Worm (Caenorhabditis elegans): ENCODE data around the gene F56H9.8.
A peak's percentile ranks its signal among the peaks of the same experiment; 100 is the strongest.

F56H9.8 gene

ce11 chrV:12596795-12597194 is 47.8 kb upstream of the F56H9.8 start (continued):
- TF ChIP-seq ceh-34 (tag; optimal IDR thresholded peaks at IDR 0.05) = peak; percentile 78
- no peak for TF ChIP-seq fkh-10 (GFP tag; optimal IDR thresholded peaks at IDR 0.05)
- TF ChIP-seq ceh-31 (tag; optimal IDR thresholded peaks at IDR 0.05) = peak; percentile 54
- TF ChIP-seq ceh-19 (GFP tag; optimal IDR thresholded peaks at IDR 0.05) = peak; percentile 54
- TF ChIP-seq zip-5 (tag; optimal IDR thresholded peaks at IDR 0.05) = peak; percentile 48
- TF ChIP-seq C38D4.7 (GFP tag; optimal IDR thresholded peaks at IDR 0.05) = peak; percentile 35
- TF ChIP-seq ceh-48 (tag; optimal IDR thresholded peaks at IDR 0.05) = peak; percentile 66
- TF ChIP-seq ets-4 (tag; optimal IDR thresholded peaks at IDR 0.05) = no peak
- peak; percentile 37 for TF ChIP-seq odd-2 (tag; optimal IDR thresholded peaks at IDR 0.05)
- TF ChIP-seq T23F11.4 (GFP tag; optimal IDR thresholded peaks at IDR 0.05) = no peak
- peak; percentile 38 for TF ChIP-seq tbx-7 (tag; optimal IDR thresholded peaks at IDR 0.05)
- TF ChIP-seq ceh-6 (GFP tag; optimal IDR thresholded peaks at IDR 0.05) = peak; percentile 63
- no peak for TF ChIP-seq K09A11.1 (tag; optimal IDR thresholded peaks at IDR 0.05; ENCODE audit: insufficient read depth)
- TF ChIP-seq eyg-1 (tag; optimal IDR thresholded peaks at IDR 0.05) = peak; percentile 60
- no peak for TF ChIP-seq pax-1 (tag; optimal IDR thresholded peaks at IDR 0.05)
- no peak for TF ChIP-seq mec-3 (tag; optimal IDR thresholded peaks at IDR 0.05; ENCODE audit: borderline replicate concordance)
- peak; percentile 64 for TF ChIP-seq sox-4 (tag; optimal IDR thresholded peaks at IDR 0.05)
- peak; percentile 56 for TF ChIP-seq ceh-18 (tag; optimal IDR thresholded peaks at IDR 0.05)
- TF ChIP-seq ahr-1 (tag; optimal IDR thresholded peaks at IDR 0.05) = no peak
- no peak for TF ChIP-seq ceh-45 (GFP tag; IDR thresholded peaks at IDR 0.05)
- TF ChIP-seq pha-4 (tag; optimal IDR thresholded peaks at IDR 0.05) = no peak
- peak; percentile 49 for TF ChIP-seq nfya-1 (tag; optimal IDR thresholded peaks at IDR 0.05)
- peak; percentile 66 for TF ChIP-seq che-1 (tag; optimal IDR thresholded peaks at IDR 0.05)
- TF ChIP-seq sox-2 (GFP tag; IDR thresholded peaks at IDR 0.05) = no peak
- no peak for TF ChIP-seq dmd-4 (tag; optimal IDR thresholded peaks at IDR 0.05; ENCODE audit: borderline replicate concordance)

DNA sequence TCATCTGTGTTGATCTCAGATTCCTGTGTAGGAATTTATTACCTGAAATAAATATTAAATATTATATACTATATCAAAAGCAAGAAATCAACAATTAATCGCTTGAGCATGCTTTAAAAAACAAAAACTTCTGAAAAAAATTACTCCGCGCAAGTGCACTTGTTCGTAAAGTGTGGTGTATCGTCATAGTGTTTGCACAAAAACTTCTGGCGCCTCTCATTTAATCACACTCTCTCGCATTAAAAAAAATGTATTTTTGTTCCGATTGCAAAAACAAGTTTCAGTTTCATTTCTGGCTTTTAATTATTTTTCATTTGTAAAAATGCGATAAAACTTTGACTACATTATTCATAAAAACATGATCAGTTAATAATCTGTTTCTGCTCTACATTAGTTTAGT is 45.5 kb upstream of the F56H9.8 start, which contains the start of the genes C14C10.10 and ril-2:
Gene C14C10.10, minus strand, starts transcription at position 19 of the 400 bp plus-strand sequence.
Gene ril-2, minus strand, starts transcription at position 48 of the 400 bp plus-strand sequence.
- TF ChIP-seq F13H6.1 (tag; optimal IDR thresholded peaks at IDR 0.05) (no peak), ceh-9 (tag; optimal IDR thresholded peaks at IDR 0.05) (no peak), nhr-232 (tag; optimal IDR thresholded peaks at IDR 0.05) (no peak), unc-3 (GFP tag; conservative IDR thresholded peaks at IDR 0.05) (no peak), unc-3 (tag; optimal IDR thresholded peaks at IDR 0.05) (no peak), npax-4 (tag; optimal IDR thresholded peaks at IDR 0.05) (no peak), dmd-4 (tag; optimal IDR thresholded peaks at IDR 0.05; ENCODE audit: borderline replicate concordance) (no peak), K02D7.2 (tag; optimal IDR thresholded peaks at IDR 0.05) (no peak), nfya-1 (tag; optimal IDR thresholded peaks at IDR 0.05) (no peak), ceh-34 (tag; optimal IDR thresholded peaks at IDR 0.05) (no peak), rnt-1 (tag; optimal IDR thresholded peaks at IDR 0.05) (no peak), zip-5 (tag; optimal IDR thresholded peaks at IDR 0.05) (no peak), eyg-1 (tag; optimal IDR thresholded peaks at IDR 0.05) (no peak), fkh-6 (tag; optimal IDR thresholded peaks at IDR 0.05) (no peak), unc-86 (tag; optimal IDR thresholded peaks at IDR 0.05) (no peak), nhr-11 (tag; optimal IDR thresholded peaks at IDR 0.05) (no peak), T23F11.4 (GFP tag; optimal IDR thresholded peaks at IDR 0.05) (no peak), ceh-45 (GFP tag; IDR thresholded peaks at IDR 0.05) (no peak), K09A11.1 (tag; optimal IDR thresholded peaks at IDR 0.05; ENCODE audit: insufficient read depth) (no peak), lim-6 (tag; optimal IDR thresholded peaks at IDR 0.05) (no peak)

- TF ChIP-seq nhr-232 (tag; optimal IDR thresholded peaks at IDR 0.05) (no peak), madf-2 (tag; optimal IDR thresholded peaks at IDR 0.05) (no peak), Y22D7AL.16 (tag; optimal IDR thresholded peaks at IDR 0.05) (no peak), tbx-7 (tag; optimal IDR thresholded peaks at IDR 0.05) (no peak), pax-1 (tag; optimal IDR thresholded peaks at IDR 0.05) (no peak), ceh-31 (tag; optimal IDR thresholded peaks at IDR 0.05) (no peak), C38D4.7 (GFP tag; optimal IDR thresholded peaks at IDR 0.05) (no peak), tbx-2 (tag; optimal IDR thresholded peaks at IDR 0.05) (no peak), unc-86 (tag; optimal IDR thresholded peaks at IDR 0.05) (no peak), sox-2 (GFP tag; IDR thresholded peaks at IDR 0.05) (no peak), ceh-34 (tag; optimal IDR thresholded peaks at IDR 0.05) (no peak), ceh-18 (tag; optimal IDR thresholded peaks at IDR 0.05) (no peak), sox-4 (tag; optimal IDR thresholded peaks at IDR 0.05) (no peak), eyg-1 (tag; optimal IDR thresholded peaks at IDR 0.05) (no peak)
These were observed 44.9 kb upstream of the F56H9.8 start, which contains the start of gene C14C10.5 for ce11 chrV:12599510-12600242. C14C10.5 (plus strand) TSS chrV:12600192.
